Worm (Caenorhabditis elegans) whole organism, young adult: ENCODE results near the gene F01G10.10.

Experiments used
- B0035.1 ChIP-seq: sonication (generic microtip); optimal IDR thresholded peaks from 2 replicates; lab custom pipeline; 2016; ENCODE audit warnings: missing genetic modification characterization, mild to moderate bottlenecking, missing compliant biosample characterization, missing genotype, missing genetic modification reagents
- C06A6.2 ChIP-seq: fragments of 200-800 bp; sonication (Bioruptor generic); conservative IDR thresholded peaks from 2 replicates; pipeline ENCODE4 v1.3.6; 2022; ENCODE audit warnings: missing genetic modification characterization, missing compliant biosample characterization
- D2030.7 ChIP-seq: fragments of 200-800 bp; sonication (Bioruptor generic); IDR thresholded peaks from 2 replicates; pipeline ENCODE4 v1.3.6; 2022; ENCODE audit warnings: missing genetic modification reagents, missing genetic modification characterization, missing compliant biosample characterization
- F22D6.2 ChIP-seq: sonication (generic microtip); optimal IDR thresholded peaks from 2 replicates; lab custom pipeline; 2016; ENCODE audit warnings: mild to moderate bottlenecking, missing genetic modification characterization, missing compliant biosample characterization
- F37B4.10 ChIP-seq: fragments of 200-800 bp; sonication (Bioruptor generic); IDR thresholded peaks from 2 replicates; pipeline ENCODE4 v1.3.6; 2022; ENCODE audit warnings: missing genetic modification characterization, missing compliant biosample characterization
- F57A8.1 ChIP-seq: fragments of 200-800 bp; sonication (Bioruptor generic); optimal IDR thresholded peaks from 2 replicates; lab custom pipeline; 2018; ENCODE audit warnings: mild to moderate bottlenecking, missing genetic modification characterization, moderate library complexity, missing compliant biosample characterization
- Y56A3A.18 ChIP-seq: fragments of 200-800 bp; sonication (Bioruptor generic); IDR thresholded peaks from 2 replicates; pipeline ENCODE4 v1.3.6; 2022; ENCODE audit warnings: missing genetic modification reagents, missing genetic modification characterization, missing compliant biosample characterization
- Y67H2A.10 ChIP-seq: fragments of 200-800 bp; sonication (Bioruptor generic); conservative IDR thresholded peaks from 2 replicates; pipeline ENCODE4 v1.3.6; 2022; ENCODE audit warnings: missing genetic modification reagents, missing genetic modification characterization, missing compliant biosample characterization
- akir-1 ChIP-seq: fragments of 200-800 bp; sonication (Bioruptor generic); optimal IDR thresholded peaks from 2 replicates; lab custom pipeline; 2018; ENCODE audit warnings: mild to moderate bottlenecking, missing genetic modification characterization, moderate library complexity, missing compliant biosample characterization
- aptf-3 ChIP-seq: fragments of 200-800 bp; sonication (Bioruptor generic); IDR thresholded peaks from 2 replicates; pipeline ENCODE4 v1.3.6; 2022; ENCODE audit warnings: missing genetic modification characterization, missing compliant biosample characterization
- attf-3 ChIP-seq: fragments of 200-800 bp; sonication (Bioruptor generic); conservative IDR thresholded peaks from 2 replicates; pipeline ENCODE4 v1.3.6; 2022; ENCODE audit warnings: missing genetic modification reagents, missing genetic modification characterization, missing compliant biosample characterization
- ccch-3 ChIP-seq: fragments of 200-800 bp; sonication (Bioruptor generic); optimal IDR thresholded peaks from 2 replicates; lab custom pipeline; 2018; ENCODE audit warnings: mild to moderate bottlenecking, missing genetic modification characterization, missing compliant biosample characterization
- ceh-27 ChIP-seq: fragments of 200-800 bp; sonication (Bioruptor generic); optimal IDR thresholded peaks from 2 replicates; lab custom pipeline; 2018; ENCODE audit warnings: mild to moderate bottlenecking, missing genetic modification characterization, moderate library complexity, missing compliant biosample characterization
- ceh-58 ChIP-seq: fragments of 200-800 bp; sonication (Bioruptor generic); IDR thresholded peaks from 2 replicates; pipeline ENCODE4 v1.3.6; 2022; ENCODE audit warnings: missing genetic modification characterization, missing compliant biosample characterization
- dox-1 ChIP-seq: fragments of 200-800 bp; sonication (Bioruptor generic); IDR thresholded peaks from 2 replicates; pipeline ENCODE4 v1.3.6; 2022; ENCODE audit warnings: missing genetic modification reagents, missing genetic modification characterization, missing compliant biosample characterization
- egrh-3 ChIP-seq: fragments of 200-800 bp; sonication (Bioruptor generic); IDR thresholded peaks from 2 replicates; pipeline ENCODE4 v1.3.6; 2022; ENCODE audit warnings: missing genetic modification reagents, missing genetic modification characterization, missing compliant biosample characterization
- ets-4 ChIP-seq: fragments of 200-800 bp; sonication (Bioruptor generic); optimal IDR thresholded peaks from 2 replicates; lab custom pipeline; 2018; ENCODE audit warnings: mild to moderate bottlenecking, missing genetic modification characterization, missing compliant biosample characterization
- gei-17 ChIP-seq: fragments of 200-800 bp; sonication (Bioruptor generic); optimal IDR thresholded peaks from 2 replicates; lab custom pipeline; 2018; ENCODE audit warnings: mild to moderate bottlenecking, missing genetic modification characterization, missing compliant biosample characterization
- hlh-12 ChIP-seq: sonication (generic microtip); optimal IDR thresholded peaks from 2 replicates; lab custom pipeline; 2016; ENCODE audit warnings: missing genetic modification characterization, missing compliant biosample characterization
- hlh-26 ChIP-seq: fragments of 200-800 bp; sonication (Bioruptor generic); conservative IDR thresholded peaks from 2 replicates; pipeline ENCODE4 v1.3.6; 2022; ENCODE audit warnings: missing genetic modification reagents, missing genetic modification characterization, missing compliant biosample characterization
- hmg-1.2 ChIP-seq: fragments of 200-800 bp; sonication (Bioruptor generic); IDR thresholded peaks from 2 replicates; pipeline ENCODE4 v1.3.6; 2022; ENCODE audit warnings: missing genetic modification reagents, missing genetic modification characterization, missing compliant biosample characterization
- hmg-20 ChIP-seq: fragments of 200-800 bp; sonication (Bioruptor generic); IDR thresholded peaks from 2 replicates; pipeline ENCODE4 v1.3.6; 2022; ENCODE audit warnings: missing genetic modification reagents, missing genetic modification characterization, missing compliant biosample characterization
- hsf-1 ChIP-seq: fragments of 200-800 bp; sonication (Bioruptor generic); IDR thresholded peaks from 2 replicates; pipeline ENCODE4 v1.3.6; 2022; ENCODE audit warnings: missing genetic modification reagents, missing genetic modification characterization, missing compliant biosample characterization
- let-607 ChIP-seq, 2 experiments: fragments of 200-800 bp in 1 of 2; sonication (Bioruptor generic) in 1 of 2; sonication (generic microtip) in 1 of 2; optimal IDR thresholded peaks; 2 replicates each; lab custom pipeline; 2016 to 2018; ENCODE audit warnings: mild to moderate bottlenecking in 2 of 2, missing compliant biosample characterization in 2 of 2, missing genetic modification characterization in 2 of 2, moderate library complexity in 2 of 2, missing genotype in 1 of 2
- lin-26 ChIP-seq: fragments of 200-800 bp; sonication (Bioruptor generic); IDR thresholded peaks from 2 replicates; pipeline ENCODE4 v1.3.6; 2022; ENCODE audit warnings: missing genetic modification reagents, missing genetic modification characterization, missing compliant biosample characterization
- lin-40 ChIP-seq: sonication (generic microtip); optimal IDR thresholded peaks from 2 replicates; lab custom pipeline; 2016; ENCODE audit warnings: missing genetic modification characterization, mild to moderate bottlenecking, missing compliant biosample characterization, missing genotype, missing genetic modification reagents
- lir-1 ChIP-seq: fragments of 200-800 bp; sonication (Bioruptor generic); conservative IDR thresholded peaks from 2 replicates; pipeline ENCODE4 v1.3.6; 2022; ENCODE audit warnings: missing genetic modification reagents, missing genetic modification characterization, missing compliant biosample characterization
- madf-3 ChIP-seq: fragments of 200-800 bp; sonication (Bioruptor generic); IDR thresholded peaks from 2 replicates; pipeline ENCODE4 v1.3.6; 2022; ENCODE audit warnings: missing genetic modification reagents, missing genetic modification characterization, missing compliant biosample characterization
- mcd-1 ChIP-seq: fragments of 200-800 bp; sonication (Bioruptor generic); IDR thresholded peaks from 2 replicates; pipeline ENCODE4 v1.3.6; 2022; ENCODE audit warnings: missing genetic modification reagents, missing genetic modification characterization, missing compliant biosample characterization
- nfya-1 ChIP-seq: sonication (generic microtip); optimal IDR thresholded peaks from 2 replicates; lab custom pipeline; 2017; ENCODE audit warnings: antibody characterized with exemption, missing compliant biosample characterization, missing genetic modification characterization, borderline replicate concordance; ENCODE audit not compliant: insufficient read depth
- nfya-2 ChIP-seq: fragments of 200-800 bp; sonication (Bioruptor generic); IDR thresholded peaks from 2 replicates; pipeline ENCODE4 v1.3.6; 2022; ENCODE audit warnings: missing genetic modification reagents, missing genetic modification characterization, missing compliant biosample characterization
- nfyb-1 ChIP-seq: fragments of 200-800 bp; sonication (Bioruptor generic); IDR thresholded peaks from 2 replicates; pipeline ENCODE4 v1.3.6; 2022; ENCODE audit warnings: missing genetic modification reagents, missing genetic modification characterization, missing compliant biosample characterization
- nhr-179 ChIP-seq: sonication (generic microtip); optimal IDR thresholded peaks from 2 replicates; lab custom pipeline; 2016; ENCODE audit warnings: mild to moderate bottlenecking, missing genetic modification characterization, missing compliant biosample characterization
- rcor-1 ChIP-seq: fragments of 200-800 bp; sonication (Bioruptor generic); IDR thresholded peaks from 2 replicates; pipeline ENCODE4 v1.3.6; 2022; ENCODE audit warnings: missing genetic modification reagents, missing genetic modification characterization, missing compliant biosample characterization
- rec-8 ChIP-seq, 2 experiments: sonication (generic microtip); optimal IDR thresholded peaks; 2 replicates each; lab custom pipeline; 2016; ENCODE audit warnings: mild to moderate bottlenecking in 2 of 2, missing genetic modification characterization in 2 of 2, missing genetic modification reagents in 2 of 2, missing genotype in 2 of 2, missing biosample characterization in 1 of 2, missing compliant biosample characterization in 1 of 2, moderate library complexity in 1 of 2
- repo-1 ChIP-seq: sonication (generic microtip); optimal IDR thresholded peaks from 2 replicates; lab custom pipeline; 2017; ENCODE audit warnings: mild to moderate bottlenecking, missing genetic modification characterization, missing compliant biosample characterization
- rpc-1 ChIP-seq, 2 experiments: fragments of 150-350 bp in 1 of 2; sonication (generic microtip) in 1 of 2; optimal IDR thresholded peaks; 2 replicates each; lab custom pipeline; 2014 to 2018; ENCODE audit warnings: missing biosample characterization in 1 of 2, missing genetic modification characterization in 1 of 2, missing genetic modification reagents in 1 of 2, missing genotype in 1 of 2
- snpc-1.1 ChIP-seq: sonication (generic microtip); optimal IDR thresholded peaks from 2 replicates; lab custom pipeline; 2017; ENCODE audit warnings: missing genetic modification characterization, mild to moderate bottlenecking, missing compliant biosample characterization, antibody characterized with exemption, moderate library complexity, missing genotype, missing genetic modification reagents; ENCODE audit not compliant: insufficient read depth
- tbp1 ChIP-seq: fragments of 200-800 bp; sonication (Bioruptor generic); optimal IDR thresholded peaks from 2 replicates; lab custom pipeline; 2018; ENCODE audit warnings: mild to moderate bottlenecking, missing genetic modification characterization, missing compliant biosample characterization
- zfh-2 ChIP-seq: fragments of 200-800 bp; sonication (Bioruptor generic); conservative IDR thresholded peaks from 2 replicates; pipeline ENCODE4 v1.3.6; 2022; ENCODE audit warnings: missing genetic modification reagents, missing genetic modification characterization, missing compliant biosample characterization
- ztf-22 ChIP-seq: fragments of 200-800 bp; sonication (Bioruptor generic); optimal IDR thresholded peaks from 2 replicates; lab custom pipeline; 2018; ENCODE audit warnings: mild to moderate bottlenecking, missing genetic modification characterization, moderate library complexity, missing compliant biosample characterization
- ztf-25 ChIP-seq: fragments of 200-800 bp; sonication (Bioruptor generic); IDR thresholded peaks from 2 replicates; pipeline ENCODE4 v1.3.6; 2022; ENCODE audit warnings: missing genetic modification reagents, missing genetic modification characterization, missing compliant biosample characterization
- ztf-26 ChIP-seq: sonication (generic microtip); optimal IDR thresholded peaks from 2 replicates; lab custom pipeline; 2017; ENCODE audit warnings: missing genetic modification characterization, missing compliant biosample characterization

The F01G10.10 gene

DNA sequence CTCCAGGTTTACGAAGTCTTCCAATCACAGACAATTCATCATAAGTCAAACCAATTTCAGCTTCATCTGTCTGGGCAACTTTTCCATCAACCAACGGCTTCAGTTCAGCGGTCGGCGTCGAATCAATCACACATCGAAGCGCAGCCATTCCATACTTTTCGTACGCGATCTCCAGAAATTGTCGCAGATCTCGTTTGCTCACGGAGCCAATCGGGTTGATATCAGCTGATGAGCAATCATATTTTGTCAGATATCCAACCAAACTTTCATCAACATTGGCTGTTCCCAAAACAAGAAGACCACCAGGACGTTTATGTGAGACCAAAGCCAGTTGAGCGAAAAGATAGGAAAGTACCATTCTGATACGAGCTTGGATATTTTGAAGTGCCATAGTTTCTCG is 30.6 kb upstream of the F01G10.10 start:
- no peak for TF ChIP-seq mcd-1
- no peak for TF ChIP-seq Y67H2A.10 (GFP tag; lab: Robert Waterston, UW)
- TF ChIP-seq tbp1 (GFP tag; lab: Kevin White, UChicago): no peak
- no peak for TF ChIP-seq hsf-1
- TF ChIP-seq hlh-12 (tag; lab: Kevin White, UChicago): no peak

- no peak for TF ChIP-seq ccch-3 (GFP tag; lab: Kevin White, UChicago)
- no peak for TF ChIP-seq lir-1 (GFP tag; lab: Robert Waterston, UW)
- TF ChIP-seq nfya-1 (tag; lab: Kevin White, UChicago): no peak
- no peak for TF ChIP-seq ztf-22 (GFP tag; lab: Kevin White, UChicago)
- no peak for TF ChIP-seq ztf-25 (GFP tag; lab: Robert Waterston, UW)
- TF ChIP-seq F57A8.1 (GFP tag; lab: Kevin White, UChicago): no peak
These were observed 29.9 kb upstream of the F01G10.10 start, which contains the start of gene col-124 for ce11 chrIV:10216078-10216477. Gene col-124 (plus strand): TSS chrIV:10216451.

ce11 chrIV:10216704-10217296 is 29.2 kb upstream of the F01G10.10 start:
- TF ChIP-seq F22D6.2: no peak
- TF ChIP-seq madf-3: no peak
- TF ChIP-seq nhr-179 (tag; lab: Kevin White, UChicago): no peak
- peak; percentile 88 for TF ChIP-seq egrh-3 (GFP tag; lab: Robert Waterston, UW)
- no peak for TF ChIP-seq ceh-27 (GFP tag; lab: Kevin White, UChicago)
- no peak for TF ChIP-seq hmg-1.2 (GFP tag; lab: Robert Waterston, UW)
- TF ChIP-seq ztf-26 (tag; lab: Kevin White, UChicago): peak; percentile 95
- peak; percentile 29; the same call in 1 of the 2 replicates for TF ChIP-seq C06A6.2
- peak; percentile 30; the same call in 1 of the 2 replicates for TF ChIP-seq mcd-1
- TF ChIP-seq repo-1 (tag; lab: Kevin White, UChicago): peak; percentile 11
- TF ChIP-seq attf-3 (GFP tag; lab: Robert Waterston, UW): no peak
- TF ChIP-seq rpc-1 (optimal IDR thresholded peaks at IDR 0.05; lab: Kevin White, UChicago): no peak
- TF ChIP-seq rpc-1 (tag; optimal IDR thresholded peaks at IDR 0.05; lab: Kevin White, UChicago): no peak
- peak; percentile 34; the same call in 1 of the 2 replicates for TF ChIP-seq dox-1 (GFP tag; lab: Robert Waterston, UW)
- TF ChIP-seq Y56A3A.18 (GFP tag; lab: Robert Waterston, UW): no peak
- TF ChIP-seq zfh-2 (GFP tag; lab: Robert Waterston, UW): peak; percentile 90
- no peak for TF ChIP-seq hlh-12 (tag; lab: Kevin White, UChicago)
- TF ChIP-seq tbp1 (GFP tag; lab: Kevin White, UChicago): no peak
- peak; percentile 63 for TF ChIP-seq lin-40
- TF ChIP-seq gei-17: no peak
- no peak for TF ChIP-seq snpc-1.1 (tag; lab: Kevin White, UChicago)
- TF ChIP-seq hmg-20: no peak
- TF ChIP-seq rec-8 (tag; optimal IDR thresholded peaks at IDR 0.05; lab: Kevin White, UChicago): no peak
- TF ChIP-seq nfya-2: 0 out of 2 replicates have a peak, but pooled peaks have one; percentile 40
- TF ChIP-seq let-607 (tag; optimal IDR thresholded peaks at IDR 0.05; lab: Kevin White, UChicago): peak in 1 of 2 experiments; percentile 36
- no peak for TF ChIP-seq nfyb-1
- no peak for TF ChIP-seq ceh-58 (GFP tag; lab: Robert Waterston, UW)
- no peak for TF ChIP-seq ets-4 (GFP tag; lab: Kevin White, UChicago)
- TF ChIP-seq akir-1 (GFP tag; lab: Kevin White, UChicago): no peak
- TF ChIP-seq hlh-26 (GFP tag; lab: Robert Waterston, UW): no peak
- TF ChIP-seq F37B4.10: no peak
- TF ChIP-seq rcor-1 (GFP tag; lab: Robert Waterston, UW): no peak
- no peak for TF ChIP-seq B0035.1
- TF ChIP-seq D2030.7 (GFP tag; lab: Robert Waterston, UW): no peak
- TF ChIP-seq lin-26 (GFP tag; lab: Robert Waterston, UW): peak; percentile 90
- TF ChIP-seq aptf-3: no peak
